Fruit fly (Drosophila melanogaster): Measurements from ENCODE around the gene Prosalpha4.

- peak; percentile 81 for TF ChIP-seq Hr96 (GFP tag; optimal IDR thresholded peaks at IDR 0.05)
- peak; percentile 62 for TF ChIP-seq CG5204 (GFP tag; optimal IDR thresholded peaks at IDR 0.05)
- TF ChIP-seq CG7045 (GFP tag; optimal IDR thresholded peaks at IDR 0.05): peak; percentile 81
Measured at dm6 chrX:16278783-16279182, 2.7 kb downstream of the Prosalpha4 start.
